Fruit fly (Drosophila melanogaster): Measurements from ENCODE around the gene CDase.

dm6 chr3R:30464244-30464643 lies 4.9 kb downstream of the CDase start:
- no peak for TF ChIP-seq fru (GFP tag; optimal IDR thresholded peaks at IDR 0.05)
- TF ChIP-seq psq (GFP tag; optimal IDR thresholded peaks at IDR 0.05), result no peak
- no peak for TF ChIP-seq OdsH (GFP tag; optimal IDR thresholded peaks at IDR 0.05)
- TF ChIP-seq dmrt93B (GFP tag; optimal IDR thresholded peaks at IDR 0.05), result no peak
